Fruit fly (Drosophila melanogaster): Measurements from ENCODE around the gene Ibf2.

Gene Ibf2

dm6 chr3R:9237268-9238091 is 20.8 kb downstream of the Ibf2 start, which contains the start of gene pum (continued):
- TF ChIP-seq CG15601 (tag; optimal IDR thresholded peaks at IDR 0.05) (no peak), Fer3 (tag; optimal IDR thresholded peaks at IDR 0.05) (peak; percentile 47), Hr3 (GFP tag; optimal IDR thresholded peaks at IDR 0.05) (peak; percentile 36), Sox102F (GFP tag; optimal IDR thresholded peaks at IDR 0.05) (no peak), CG8290 (GFP tag; optimal IDR thresholded peaks at IDR 0.05) (peak; percentile 26), CG8290 (tag; optimal IDR thresholded peaks at IDR 0.05) (peak in 1 of 2 experiments; percentile 35), CG15269 (tag; optimal IDR thresholded peaks at IDR 0.05) (peak; percentile 39), lola (GFP tag; optimal IDR thresholded peaks at IDR 0.05) (peak in 1 of 3 experiments; percentile 57), Hsf (GFP tag; optimal IDR thresholded peaks at IDR 0.05) (no peak), CTCF (GFP tag; optimal IDR thresholded peaks at IDR 0.05) (no peak), Ssrp (tag; optimal IDR thresholded peaks at IDR 0.05) (no peak), CG11093 (GFP tag; IDR thresholded peaks at IDR 0.05) (no peak), slbo (GFP tag; IDR thresholded peaks at IDR 0.05) (peak; percentile 78), Antp (GFP tag; optimal IDR thresholded peaks at IDR 0.05) (no peak), CG7839 (tag; optimal IDR thresholded peaks at IDR 0.05) (peak; percentile 67), aop (GFP tag; IDR thresholded peaks at IDR 0.05) (no peak), fru (optimal IDR thresholded peaks at IDR 0.05) (no peak), onecut (GFP tag; IDR thresholded peaks at IDR 0.05) (peak; percentile 69; the same call in 1 of the 2 replicates), Awh (GFP tag; IDR thresholded peaks at IDR 0.05) (no peak), mam (GFP tag; optimal IDR thresholded peaks at IDR 0.05) (no peak), CG13296 (GFP tag; optimal IDR thresholded peaks at IDR 0.05) (no peak), sc (optimal IDR thresholded peaks at IDR 0.05) (no peak), sc (GFP tag; optimal IDR thresholded peaks at IDR 0.05) (no peak), Ptx1 (GFP tag; IDR thresholded peaks at IDR 0.05) (peak; percentile 76), PHDP (tag; optimal IDR thresholded peaks at IDR 0.05) (peak; percentile 44), fd3F (GFP tag; optimal IDR thresholded peaks at IDR 0.05) (no peak), HLHmδ (GFP tag; optimal IDR thresholded peaks at IDR 0.05) (no peak), CG14014 (GFP tag; IDR thresholded peaks at IDR 0.05) (peak; percentile 68), CG11504 (tag; optimal IDR thresholded peaks at IDR 0.05) (peak; percentile 69), B-H1 (GFP tag; IDR thresholded peaks at IDR 0.05) (no peak), CG6791 (GFP tag; IDR thresholded peaks at IDR 0.05; ENCODE audit: partially characterized antibody) (no peak), Meics (GFP tag; optimal IDR thresholded peaks at IDR 0.05) (peak; percentile 53), CG18262 (tag; optimal IDR thresholded peaks at IDR 0.05) (peak; percentile 67), CG31365 (tag; optimal IDR thresholded peaks at IDR 0.05) (no peak), kah (GFP tag; optimal IDR thresholded peaks at IDR 0.05) (no peak), schlank (tag; optimal IDR thresholded peaks at IDR 0.05) (no peak), pan (optimal IDR thresholded peaks at IDR 0.05) (no peak), pan (GFP tag; optimal IDR thresholded peaks at IDR 0.05 in 1 of 2, IDR thresholded peaks at IDR 0.05 in 1 of 2) (peak in 1 of 2 experiments; percentile 73), sob (GFP tag; IDR thresholded peaks at IDR 0.05) (0 out of 2 replicates have a peak, but pooled peaks have one; percentile 4), Dek (tag; optimal IDR thresholded peaks at IDR 0.05) (peak; percentile 27), crp (GFP tag; optimal IDR thresholded peaks at IDR 0.05) (no peak), CG2129 (GFP tag; IDR thresholded peaks at IDR 0.05; ENCODE audit: partially characterized antibody) (no peak), CG6854 (GFP tag; optimal IDR thresholded peaks at IDR 0.05) (no peak), Nf-YB (GFP tag; optimal IDR thresholded peaks at IDR 0.05) (no peak), Trl (optimal IDR thresholded peaks at IDR 0.05) (no peak), Trl (GFP tag; optimal IDR thresholded peaks at IDR 0.05) (no peak), CG10366 (GFP tag; IDR thresholded peaks at IDR 0.05) (no peak), CG2712 (tag; optimal IDR thresholded peaks at IDR 0.05) (peak; percentile 70), mirr (GFP tag; optimal IDR thresholded peaks at IDR 0.05) (no peak), CG18764 (GFP tag; optimal IDR thresholded peaks at IDR 0.05) (no peak), odd (GFP tag; optimal IDR thresholded peaks at IDR 0.05) (no peak)

Measured in whole organism, embryonic.